Fruit fly (Drosophila melanogaster): ENCODE results near the gene Galk.

Galk gene

dm6 chr3L:8974478-8975477 is 11.1 kb downstream of the Galk start, which contains the start of the genes pix and Srp68 (continued):
- TF ChIP-seq CG1647 (GFP tag; optimal IDR thresholded peaks at IDR 0.05) (peak; percentile 40), fd3F (GFP tag; optimal IDR thresholded peaks at IDR 0.05) (peak; percentile 43), zfh1 (GFP tag; IDR thresholded peaks at IDR 0.05) (no peak), bab2 (GFP tag; optimal IDR thresholded peaks at IDR 0.05) (peak; percentile 34), Abd-B (GFP tag; optimal IDR thresholded peaks at IDR 0.05) (peak; percentile 83), Ptx1 (GFP tag; IDR thresholded peaks at IDR 0.05) (peak; percentile 65), slp2 (GFP tag; optimal IDR thresholded peaks at IDR 0.05) (peak; percentile 28), Neu2 (GFP tag; optimal IDR thresholded peaks at IDR 0.05; ENCODE audit: borderline replicate concordance) (no peak), vfl (GFP tag; optimal IDR thresholded peaks at IDR 0.05) (peak; percentile 13), CG5180 (GFP tag; optimal IDR thresholded peaks at IDR 0.05) (no peak), dmrt11E (tag; optimal IDR thresholded peaks at IDR 0.05) (peak; percentile 61), CG11504 (tag; optimal IDR thresholded peaks at IDR 0.05) (no peak), Ada2b (GFP tag; IDR thresholded peaks at IDR 0.05) (no peak), Jarid2 (GFP tag; optimal IDR thresholded peaks at IDR 0.05) (no peak), hth (optimal IDR thresholded peaks at IDR 0.05) (no peak), Fer1 (GFP tag; optimal IDR thresholded peaks at IDR 0.05) (peak; percentile 44), Atf3 (GFP tag; optimal IDR thresholded peaks at IDR 0.05) (no peak), crc (GFP tag; optimal IDR thresholded peaks at IDR 0.05) (peak; percentile 20), zen2 (GFP tag; IDR thresholded peaks at IDR 0.05; ENCODE audit: partially characterized antibody) (peak; percentile 36; the same call in 1 of the 3 replicates), pho (GFP tag; optimal IDR thresholded peaks at IDR 0.05) (peak; percentile 54), sqz (GFP tag; optimal IDR thresholded peaks at IDR 0.05) (no peak), B-H2 (GFP tag; optimal IDR thresholded peaks at IDR 0.05) (peak; percentile 34), CG13894 (tag; optimal IDR thresholded peaks at IDR 0.05) (no peak), CG34376 (GFP tag; optimal IDR thresholded peaks at IDR 0.05) (peak; percentile 30), CG12104 (GFP tag; optimal IDR thresholded peaks at IDR 0.05) (peak; percentile 58), Sin3A (optimal IDR thresholded peaks at IDR 0.05) (peak; percentile 42), gfzf (GFP tag; optimal IDR thresholded peaks at IDR 0.05) (no peak), CG12769 (tag; optimal IDR thresholded peaks at IDR 0.05) (no peak), Six4 (GFP tag; optimal IDR thresholded peaks at IDR 0.05) (peak; percentile 15), gem (tag; optimal IDR thresholded peaks at IDR 0.05) (no peak), prd (optimal IDR thresholded peaks at IDR 0.05) (no peak), prd (GFP tag; IDR thresholded peaks at IDR 0.05) (peak; percentile 49), Oli (tag; optimal IDR thresholded peaks at IDR 0.05) (no peak), C15 (GFP tag; IDR thresholded peaks at IDR 0.05) (no peak), CG6175 (GFP tag; IDR thresholded peaks at IDR 0.05) (no peak), CG8944 (GFP tag; optimal IDR thresholded peaks at IDR 0.05) (no peak), CG15011 (GFP tag; optimal IDR thresholded peaks at IDR 0.05) (no peak), CG12219 (GFP tag; optimal IDR thresholded peaks at IDR 0.05) (no peak), exex (tag; optimal IDR thresholded peaks at IDR 0.05) (peak; percentile 44), BEAF-32 (GFP tag; optimal IDR thresholded peaks at IDR 0.05) (peak; percentile 97), CG16779 (GFP tag; IDR thresholded peaks at IDR 0.05) (no peak), jigr1 (GFP tag; IDR thresholded peaks at IDR 0.05) (no peak), D (optimal IDR thresholded peaks at IDR 0.05) (no peak), D (GFP tag; optimal IDR thresholded peaks at IDR 0.05) (peak; percentile 24), CG3995 (GFP tag; optimal IDR thresholded peaks at IDR 0.05) (peak; percentile 26), CG18764 (GFP tag; optimal IDR thresholded peaks at IDR 0.05) (peak; percentile 31), CG10543 (GFP tag; optimal IDR thresholded peaks at IDR 0.05) (peak; percentile 81), fd102C (GFP tag; optimal IDR thresholded peaks at IDR 0.05) (no peak), CG7963 (GFP tag; IDR thresholded peaks at IDR 0.05; ENCODE audit: partially characterized antibody) (no peak)
